Fruit fly (Drosophila melanogaster) whole organism, pupa: Measurements from ENCODE around the gene Dph3.

Source experiments
- CG10348 ChIP-seq: fragments of 200-800 bp; sonication (Bioruptor generic); IDR thresholded peaks from 2 replicates; pipeline ENCODE4 v1.3.6; 2022; ENCODE audit warnings: missing biosample characterization, missing genetic modification characterization
- CG12605 ChIP-seq: fragments of 200-800 bp; sonication (Bioruptor generic); IDR thresholded peaks from 2 replicates; pipeline ENCODE4 v1.3.6; 2022; ENCODE audit warnings: missing biosample characterization, missing genetic modification characterization
- CG13204 ChIP-seq: fragments of 200-800 bp; sonication (Bioruptor generic); optimal IDR thresholded peaks from 2 replicates; lab custom pipeline; 2018; ENCODE audit warnings: missing biosample characterization, mild to moderate bottlenecking, missing genetic modification characterization, moderate library complexity
- CG14655 ChIP-seq: fragments of 200-800 bp; sonication (Bioruptor generic); optimal IDR thresholded peaks from 3 replicates; lab custom pipeline; 2017; ENCODE audit warnings: mild to moderate bottlenecking, missing biosample characterization, missing genetic modification reagents, missing genetic modification characterization
- CG15710 ChIP-seq: fragments of 200-800 bp; sonication (Bioruptor generic); optimal IDR thresholded peaks from 2 replicates; lab custom pipeline; 2018; ENCODE audit warnings: missing biosample characterization, mild to moderate bottlenecking, missing genetic modification characterization, moderate library complexity
- CG17806 ChIP-seq: fragments of 200-800 bp; sonication (Bioruptor generic); optimal IDR thresholded peaks from 2 replicates; lab custom pipeline; 2018; ENCODE audit warnings: missing biosample characterization, mild to moderate bottlenecking, missing genetic modification characterization, moderate library complexity
- CG32121 ChIP-seq: fragments of 200-800 bp; sonication (Bioruptor generic); IDR thresholded peaks from 2 replicates; pipeline ENCODE4 v1.3.6; 2022; ENCODE audit warnings: missing biosample characterization, missing genetic modification characterization
- CG34367 ChIP-seq: fragments of 200-800 bp; sonication (Bioruptor generic); optimal IDR thresholded peaks from 2 replicates; lab custom pipeline; 2018; ENCODE audit warnings: missing biosample characterization, mild to moderate bottlenecking, missing genetic modification characterization
- CG4496 ChIP-seq: fragments of 200-800 bp; sonication (Bioruptor generic); IDR thresholded peaks from 3 replicates; pipeline ENCODE4 v1.3.6; 2022; ENCODE audit warnings: missing biosample characterization, missing genetic modification characterization
- CG8159 ChIP-seq: fragments of 200-800 bp; sonication (Bioruptor generic); optimal IDR thresholded peaks from 3 replicates; lab custom pipeline; 2018; ENCODE audit warnings: missing biosample characterization, mild to moderate bottlenecking, missing genetic modification characterization, moderate library complexity
- CG8301 ChIP-seq: fragments of 200-800 bp; sonication (Bioruptor generic); optimal IDR thresholded peaks from 2 replicates; lab custom pipeline; 2018; ENCODE audit warnings: missing biosample characterization, mild to moderate bottlenecking, missing genetic modification characterization
- CG9948 ChIP-seq: fragments of 200-800 bp; sonication (Bioruptor generic); optimal IDR thresholded peaks from 2 replicates; lab custom pipeline; 2018; ENCODE audit warnings: missing biosample characterization, mild to moderate bottlenecking, missing genetic modification characterization, moderate library complexity
- D1 ChIP-seq: fragments of 200-800 bp; sonication (Bioruptor generic); optimal IDR thresholded peaks from 2 replicates; lab custom pipeline; 2018; ENCODE audit warnings: missing biosample characterization, mild to moderate bottlenecking, missing genetic modification characterization, moderate library complexity
- EcR ChIP-seq: fragments of 200-800 bp; sonication (Bioruptor generic); optimal IDR thresholded peaks from 3 replicates; lab custom pipeline; 2019; ENCODE audit warnings: missing biosample characterization, missing genetic modification characterization, mild to moderate bottlenecking, moderate library complexity, missing genetic modification reagents
- Ets98B ChIP-seq: fragments of 200-800 bp; sonication (Bioruptor generic); IDR thresholded peaks from 2 replicates; pipeline ENCODE4 v1.3.6; 2022; ENCODE audit warnings: missing biosample characterization, missing genetic modification characterization
- Pif1A ChIP-seq: fragments of 200-800 bp; sonication (Bioruptor generic); optimal IDR thresholded peaks from 3 replicates; lab custom pipeline; 2016; ENCODE audit warnings: missing biosample characterization, missing genetic modification characterization
- Pif1B ChIP-seq: fragments of 200-800 bp; sonication (Bioruptor generic); optimal IDR thresholded peaks from 3 replicates; lab custom pipeline; 2016; ENCODE audit warnings: missing biosample characterization, missing genetic modification characterization
- Snoo ChIP-seq: fragments of 200-800 bp; sonication (Bioruptor generic); optimal IDR thresholded peaks from 3 replicates; lab custom pipeline; 2017; ENCODE audit warnings: missing biosample characterization, mild to moderate bottlenecking, missing genetic modification characterization, inconsistent platforms
- fd96Ca ChIP-seq: fragments of 200-800 bp; sonication (Bioruptor generic); IDR thresholded peaks from 3 replicates; pipeline ENCODE4 v1.3.6; 2022; ENCODE audit warnings: missing biosample characterization, missing genetic modification characterization
- gl ChIP-seq: fragments of 200-800 bp; sonication (Bioruptor generic); optimal IDR thresholded peaks from 2 replicates; lab custom pipeline; 2018; ENCODE audit warnings: missing biosample characterization, mild to moderate bottlenecking, missing genetic modification characterization
- rn ChIP-seq: fragments of 200-800 bp; sonication (Bioruptor generic); IDR thresholded peaks from 2 replicates; pipeline ENCODE4 v1.3.6; 2022; ENCODE audit warnings: missing biosample characterization, missing genetic modification characterization

The Dph3 gene

DNA sequence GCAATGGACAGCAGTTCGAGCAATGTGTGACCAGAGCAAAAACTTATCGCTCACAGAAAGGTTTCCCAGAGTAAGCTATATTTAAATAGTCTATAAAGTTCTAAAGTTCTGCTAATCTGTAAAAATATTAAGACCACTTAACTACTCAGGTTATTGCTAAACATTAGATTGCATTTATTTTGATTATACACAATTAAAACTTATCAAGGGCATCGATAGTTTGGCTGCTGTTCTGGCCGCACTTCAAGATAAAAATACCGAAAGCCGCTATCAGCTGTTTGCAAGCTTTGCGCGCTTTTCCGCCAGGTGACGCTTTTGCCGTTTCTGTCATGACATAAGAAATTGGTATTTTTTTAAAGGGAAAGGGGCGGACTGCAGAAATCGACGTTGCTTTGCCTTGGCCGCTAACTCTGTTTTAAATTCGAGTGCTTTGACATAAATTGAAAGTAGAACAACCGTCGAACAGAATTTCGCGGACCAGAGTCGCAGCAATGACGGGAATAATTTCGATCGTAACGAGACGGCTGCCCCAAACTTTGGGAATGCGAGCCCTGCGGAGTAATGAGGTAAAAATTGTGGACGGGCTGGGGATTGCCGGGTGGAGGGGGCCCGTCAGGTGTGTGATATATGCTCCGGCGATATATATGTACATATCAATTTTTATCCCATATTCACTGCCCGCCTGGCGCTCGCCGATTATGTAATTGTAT, 12.4 kb downstream of the Dph3 start, which contains the start of the genes CG17734 and CG5214:
TSS of gene CG17734 (minus strand) at position 49 of the 710 bp plus-strand sequence.
TSS of gene CG5214 (plus strand) at position 352 of the 710 bp plus-strand sequence.
- TF ChIP-seq D1 (no peak), CG34367 (tag; lab: Kevin White, UChicago) (no peak), Pif1B (GFP tag; lab: Kevin White, UChicago) (no peak), CG10348 (GFP tag; lab: Robert Waterston, UW) (no peak), Snoo (no peak), CG32121 (GFP tag; lab: Robert Waterston, UW) (no peak), CG12605 (GFP tag; lab: Robert Waterston, UW) (no peak), EcR (GFP tag; lab: Kevin White, UChicago) (no peak), CG15710 (tag; lab: Kevin White, UChicago) (no peak), CG8301 (tag; lab: Kevin White, UChicago) (no peak), CG8159 (no peak)

DNA sequence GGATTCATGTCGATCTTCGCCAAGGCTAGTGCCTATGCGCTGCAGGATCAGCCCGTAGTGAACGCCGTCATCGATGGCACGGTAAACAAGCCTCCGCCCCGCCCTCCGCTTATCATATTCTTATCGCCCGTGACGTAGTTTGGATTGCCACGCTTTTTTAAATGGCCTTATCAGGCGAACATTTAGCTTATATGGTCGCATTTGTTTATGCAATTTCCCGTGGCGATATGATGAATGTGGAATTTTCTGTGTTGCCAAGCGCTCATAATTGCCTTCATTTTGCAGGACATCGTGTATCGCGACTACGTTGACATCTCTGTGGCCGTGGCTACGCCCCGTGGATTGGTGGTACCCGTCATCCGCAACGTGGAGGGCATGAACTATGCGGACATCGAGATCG, 14.1 kb downstream of the Dph3 start:
- no peak for TF ChIP-seq Pif1B (GFP tag; lab: Kevin White, UChicago)
- TF ChIP-seq D1 = no peak
- TF ChIP-seq CG17806 (tag; lab: Kevin White, UChicago) = no peak
- no peak for TF ChIP-seq CG12605 (GFP tag; lab: Robert Waterston, UW)
- no peak for TF ChIP-seq CG8159
- no peak for TF ChIP-seq gl
- TF ChIP-seq CG9948 = no peak
- TF ChIP-seq CG15710 (tag; lab: Kevin White, UChicago) = no peak
- no peak for TF ChIP-seq CG34367 (tag; lab: Kevin White, UChicago)
- no peak for TF ChIP-seq Snoo
- TF ChIP-seq CG10348 (GFP tag; lab: Robert Waterston, UW) = no peak

DNA sequence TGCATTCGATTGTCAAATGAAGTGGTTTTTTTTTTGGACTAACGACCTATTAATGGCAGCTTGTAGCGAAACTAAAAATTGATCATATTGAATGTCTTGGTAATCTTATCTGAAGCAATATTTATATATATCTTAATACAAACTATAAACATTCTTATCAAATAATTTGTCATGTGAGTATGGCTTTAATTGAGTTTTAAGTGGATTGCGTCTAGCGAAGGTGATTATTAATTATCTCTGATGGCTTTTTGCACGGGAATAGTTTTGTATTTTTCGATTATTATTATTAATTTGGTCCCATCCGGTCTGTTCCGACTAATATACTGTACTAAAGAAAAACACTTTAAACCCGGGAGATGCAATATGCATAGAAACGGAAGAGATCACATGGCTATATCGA, 15.2 kb downstream of the Dph3 start:
- TF ChIP-seq Pif1A = no peak
- TF ChIP-seq, all 21 proteins: peak for 0

DNA sequence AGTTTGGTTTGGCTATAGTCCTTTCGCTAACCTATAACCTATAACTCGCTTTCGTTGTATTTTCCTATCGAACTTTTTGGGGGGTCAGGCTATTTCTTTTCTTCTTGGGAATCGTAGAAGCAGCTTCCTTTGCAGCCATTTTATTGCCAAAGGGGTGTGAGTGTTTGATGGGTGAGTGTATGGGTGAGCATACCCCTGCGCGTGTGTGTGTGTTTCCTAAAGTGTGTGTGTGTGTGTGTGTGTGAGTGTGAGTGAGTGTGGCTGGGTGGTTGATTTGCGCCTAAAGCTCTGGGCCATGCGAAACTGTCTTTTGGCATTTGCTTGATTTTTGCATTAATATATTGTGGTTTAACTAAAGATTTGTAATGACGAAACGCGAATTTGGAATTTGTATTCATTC, 22.1 kb downstream of the Dph3 start:
- no peak for TF ChIP-seq CG10348 (GFP tag; lab: Robert Waterston, UW)
- TF ChIP-seq EcR (GFP tag; lab: Kevin White, UChicago) = no peak
- TF ChIP-seq CG13204 (GFP tag; lab: Kevin White, UChicago) = no peak
- TF ChIP-seq CG32121 (GFP tag; lab: Robert Waterston, UW) = no peak
- TF ChIP-seq Pif1B (GFP tag; lab: Kevin White, UChicago) = no peak
- no peak for TF ChIP-seq fd96Ca (GFP tag; lab: Robert Waterston, UW)
- no peak for TF ChIP-seq Pif1A
- no peak for TF ChIP-seq CG34367 (tag; lab: Kevin White, UChicago)
- TF ChIP-seq Ets98B (GFP tag; lab: Robert Waterston, UW) = no peak
- no peak for TF ChIP-seq CG17806 (tag; lab: Kevin White, UChicago)
- no peak for TF ChIP-seq CG14655 (GFP tag; lab: Kevin White, UChicago)
- no peak for TF ChIP-seq D1
- no peak for TF ChIP-seq gl
- no peak for TF ChIP-seq CG8301 (tag; lab: Kevin White, UChicago)
- TF ChIP-seq rn (GFP tag; lab: Robert Waterston, UW) = no peak
- TF ChIP-seq CG15710 (tag; lab: Kevin White, UChicago) = no peak

DNA sequence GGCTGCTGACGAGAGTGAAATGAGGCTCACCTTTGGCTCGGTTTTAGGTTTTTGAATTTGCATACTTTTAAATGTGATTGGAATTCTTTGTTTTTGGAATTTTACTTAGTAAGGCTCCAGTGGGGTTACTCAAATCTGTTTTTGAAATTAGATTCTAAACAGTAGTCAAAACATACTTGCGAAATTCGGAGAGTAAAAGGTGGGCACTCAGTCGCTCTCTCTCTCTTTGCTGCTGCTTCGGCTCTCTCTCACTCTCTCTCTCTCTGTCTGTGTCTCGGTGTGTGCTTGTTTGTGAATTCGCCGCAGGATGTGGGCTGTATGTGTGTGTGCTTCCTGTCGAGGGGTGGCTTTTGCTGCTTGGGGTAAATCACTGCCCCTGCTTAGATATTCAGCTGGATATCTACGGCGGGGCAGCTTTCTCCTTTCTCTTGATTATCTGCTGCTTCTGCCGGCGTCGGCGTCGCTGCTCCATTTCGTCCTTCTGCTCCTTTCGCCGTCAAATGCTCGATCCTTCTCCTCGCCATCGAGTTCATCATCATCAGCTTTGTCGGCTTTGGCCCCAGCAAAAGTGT, 22.8 kb downstream of the Dph3 start:
- TF ChIP-seq EcR (GFP tag; lab: Kevin White, UChicago) (no peak), CG8159 (no peak), Ets98B (GFP tag; lab: Robert Waterston, UW) (no peak), rn (GFP tag; lab: Robert Waterston, UW) (no peak), Pif1B (GFP tag; lab: Kevin White, UChicago) (no peak), CG13204 (GFP tag; lab: Kevin White, UChicago) (no peak), CG10348 (GFP tag; lab: Robert Waterston, UW) (no peak), CG15710 (tag; lab: Kevin White, UChicago) (no peak), CG8301 (tag; lab: Kevin White, UChicago) (no peak)

DNA sequence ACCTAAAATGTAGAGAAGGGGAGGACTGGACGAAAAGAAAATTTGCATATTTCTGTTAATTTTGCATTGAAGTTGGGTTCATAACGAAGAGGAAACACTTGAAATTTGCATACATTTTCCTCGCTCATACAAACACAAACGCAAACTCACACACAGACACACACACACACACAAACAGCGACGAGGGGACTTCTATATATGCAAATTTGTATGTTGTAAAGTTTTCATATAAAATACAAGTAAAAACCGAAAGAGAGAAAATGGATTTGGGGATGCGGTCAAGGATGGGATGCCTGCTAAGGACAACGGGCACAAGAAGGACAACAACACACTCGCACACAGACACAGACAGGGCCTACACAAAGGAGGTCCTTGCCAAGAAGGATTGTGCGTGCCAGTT, 25.8 kb downstream of the Dph3 start:
- TF ChIP-seq fd96Ca (GFP tag; lab: Robert Waterston, UW) = no peak
- no peak for TF ChIP-seq CG15710 (tag; lab: Kevin White, UChicago)
- no peak for TF ChIP-seq Ets98B (GFP tag; lab: Robert Waterston, UW)
- no peak for TF ChIP-seq Snoo
- TF ChIP-seq CG34367 (tag; lab: Kevin White, UChicago) = no peak
- no peak for TF ChIP-seq CG32121 (GFP tag; lab: Robert Waterston, UW)
- TF ChIP-seq D1 = no peak
- TF ChIP-seq EcR (GFP tag; lab: Kevin White, UChicago) = no peak
- TF ChIP-seq CG8159 = no peak
- TF ChIP-seq CG13204 (GFP tag; lab: Kevin White, UChicago) = no peak
- no peak for TF ChIP-seq CG17806 (tag; lab: Kevin White, UChicago)
- TF ChIP-seq CG4496 (GFP tag; lab: Robert Waterston, UW) = no peak
- no peak for TF ChIP-seq rn (GFP tag; lab: Robert Waterston, UW)
- no peak for TF ChIP-seq CG9948
- TF ChIP-seq CG14655 (GFP tag; lab: Kevin White, UChicago) = no peak
- no peak for TF ChIP-seq CG10348 (GFP tag; lab: Robert Waterston, UW)
